Fruit fly (Drosophila melanogaster) Kc167 (cell line): ENCODE results near the gene dsb.

ENCODE experiments used
- Myc ChIP-seq: fragments of >200 bp; optimal IDR thresholded peaks from 2 replicates; lab custom pipeline; 2017; ENCODE audit warnings: missing external identifiers
- h ChIP-seq: fragments of >200 bp; optimal IDR thresholded peaks from 3 replicates; lab custom pipeline; 2018; ENCODE audit warnings: missing external identifiers
- psq ChIP-seq: fragments of >200 bp; optimal IDR thresholded peaks from 2 replicates; lab custom pipeline; 2017; ENCODE audit warnings: missing external identifiers
- ttk ChIP-seq: sonication (Bioruptor generic); optimal IDR thresholded peaks from 2 replicates; lab custom pipeline; 2017; ENCODE audit warnings: missing external identifiers

DNA sequence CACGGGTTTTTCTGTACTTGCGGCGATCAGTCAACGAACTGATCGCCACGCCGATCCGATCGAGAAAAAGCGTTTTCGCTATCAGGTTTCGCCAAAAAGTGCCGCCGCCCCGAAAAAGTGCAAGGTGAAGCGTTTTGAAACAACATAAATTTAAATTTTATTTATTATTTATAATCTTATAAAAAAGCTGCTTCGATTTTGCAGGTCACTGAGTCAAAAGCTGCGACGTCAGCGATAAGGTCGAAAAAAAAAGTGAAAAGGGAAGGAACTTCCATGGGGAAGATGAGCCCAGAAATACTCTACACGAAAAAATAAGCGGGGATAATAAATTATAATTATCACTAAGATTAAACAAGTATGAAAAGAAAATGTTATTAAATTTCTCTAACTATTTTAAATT, 12.3 kb downstream of the dsb start:
- TF ChIP-seq h (no peak), psq (no peak), ttk (lab: Kevin White, UChicago) (no peak), Myc (lab: Kevin White, UChicago) (no peak)
